Worm (Caenorhabditis elegans): ENCODE results near the gene gakh-1.

The gakh-1 gene

ce11 chrX:5746665-5747064 is 35.6 kb upstream of the gakh-1 start:
- no peak for TF ChIP-seq elt-3 (tag; optimal IDR thresholded peaks at IDR 0.05)
- no peak for TF ChIP-seq irx-1 (tag; optimal IDR thresholded peaks at IDR 0.05)
- peak; percentile 62 for TF ChIP-seq lin-39 (tag; optimal IDR thresholded peaks at IDR 0.05)
- TF ChIP-seq C04F5.9 (tag; optimal IDR thresholded peaks at IDR 0.05): no peak
- no peak for TF ChIP-seq nhr-47 (tag; optimal IDR thresholded peaks at IDR 0.05)
- no peak for TF ChIP-seq fkh-10 (GFP tag; optimal IDR thresholded peaks at IDR 0.05)
- TF ChIP-seq hpl-2 (GFP tag; optimal IDR thresholded peaks at IDR 0.05): no peak
- no peak for TF ChIP-seq swsn-7 (tag; optimal IDR thresholded peaks at IDR 0.05)
- TF ChIP-seq nhr-71 (tag; optimal IDR thresholded peaks at IDR 0.05): peak; percentile 55
- no peak for TF ChIP-seq mab-9 (GFP tag; IDR thresholded peaks at IDR 0.05)
- peak; percentile 53 for TF ChIP-seq lin-14 (GFP tag; optimal IDR thresholded peaks at IDR 0.05)
- TF ChIP-seq nhr-19 (GFP tag; conservative IDR thresholded peaks at IDR 0.05): peak; percentile 18
- no peak for TF ChIP-seq fkh-4 (tag; optimal IDR thresholded peaks at IDR 0.05; ENCODE audit: borderline replicate concordance)
- TF ChIP-seq mef-2 (tag; optimal IDR thresholded peaks at IDR 0.05): no peak
- TF ChIP-seq egl-27 (tag; optimal IDR thresholded peaks at IDR 0.05): no peak
- no peak for TF ChIP-seq unc-86 (tag; optimal IDR thresholded peaks at IDR 0.05)
- no peak for TF ChIP-seq blmp-1 (tag; optimal IDR thresholded peaks at IDR 0.05)
- no peak for TF ChIP-seq pqm-1 (tag; optimal IDR thresholded peaks at IDR 0.05)
- no peak for TF ChIP-seq ztf-11 (tag; optimal IDR thresholded peaks at IDR 0.05)
- no peak for TF ChIP-seq hlh-4 (tag; optimal IDR thresholded peaks at IDR 0.05)
- no peak for TF ChIP-seq nhr-11 (tag; optimal IDR thresholded peaks at IDR 0.05)
- no peak for TF ChIP-seq vab-15 (tag; optimal IDR thresholded peaks at IDR 0.05)
- TF ChIP-seq efl-3 (GFP tag; optimal IDR thresholded peaks at IDR 0.05): no peak
- no peak for TF ChIP-seq ceh-63 (GFP tag; optimal IDR thresholded peaks at IDR 0.05)
- no peak for TF ChIP-seq nhr-28 (tag; optimal IDR thresholded peaks at IDR 0.05)
- no peak for TF ChIP-seq xbp-1 (tag; optimal IDR thresholded peaks at IDR 0.05)
- TF ChIP-seq C16A3.4 (tag; optimal IDR thresholded peaks at IDR 0.05): no peak
- no peak for TF ChIP-seq aha-1 (tag; optimal IDR thresholded peaks at IDR 0.05)
- TF ChIP-seq pag-3 (tag; optimal IDR thresholded peaks at IDR 0.05; ENCODE audit: borderline replicate concordance, insufficient read depth): peak; percentile 6
- no peak for TF ChIP-seq dpl-1 (GFP tag; optimal IDR thresholded peaks at IDR 0.05)
- no peak for TF ChIP-seq snpc-4 (tag; optimal IDR thresholded peaks at IDR 0.05)
- no peak for TF ChIP-seq nhr-20 (tag; optimal IDR thresholded peaks at IDR 0.05)
- no peak for TF ChIP-seq jun-1 (tag; optimal IDR thresholded peaks at IDR 0.05)
- no peak for TF ChIP-seq C34B4.2 (tag; optimal IDR thresholded peaks at IDR 0.05)
- no peak for TF ChIP-seq unc-62 (GFP tag; optimal IDR thresholded peaks at IDR 0.05)
- TF ChIP-seq nhr-90 (tag; optimal IDR thresholded peaks at IDR 0.05; ENCODE audit: poor library complexity): no peak
- no peak for TF ChIP-seq unc-30 (tag; optimal IDR thresholded peaks at IDR 0.05)
- no peak for TF ChIP-seq nhr-77 (tag; optimal IDR thresholded peaks at IDR 0.05)
- TF ChIP-seq aly-2 (tag; optimal IDR thresholded peaks at IDR 0.05): no peak
- no peak for TF ChIP-seq zip-4 (GFP tag; optimal IDR thresholded peaks at IDR 0.05)
- TF ChIP-seq pax-3 (tag; optimal IDR thresholded peaks at IDR 0.05): no peak
- TF ChIP-seq nhr-84 (tag; optimal IDR thresholded peaks at IDR 0.05): no peak
- no peak for TF ChIP-seq fkh-8 (tag; optimal IDR thresholded peaks at IDR 0.05)
- TF ChIP-seq tlp-1 (tag; optimal IDR thresholded peaks at IDR 0.05): no peak
- no peak for TF ChIP-seq elt-2 (tag; optimal IDR thresholded peaks at IDR 0.05)
- TF ChIP-seq grh-1 (GFP tag; IDR thresholded peaks at IDR 0.05): no peak
- no peak for TF ChIP-seq Y116A8C.19 (tag; optimal IDR thresholded peaks at IDR 0.05; ENCODE audit: borderline replicate concordance)
- peak in 1 of 2 experiments; percentile 22 for TF ChIP-seq lsy-2 (tag; optimal IDR thresholded peaks at IDR 0.05)
- no peak for TF ChIP-seq ztf-4 (tag; optimal IDR thresholded peaks at IDR 0.05)
- no peak for TF ChIP-seq lir-3 (tag; optimal IDR thresholded peaks at IDR 0.05; ENCODE audit: poor library complexity)
- no peak for TF ChIP-seq lin-35 (GFP tag; optimal IDR thresholded peaks at IDR 0.05)
- TF ChIP-seq efl-1 (optimal IDR thresholded peaks at IDR 0.05): no peak
- TF ChIP-seq efl-1 (GFP tag; optimal IDR thresholded peaks at IDR 0.05 in 1 of 2): no peak
- TF ChIP-seq isw-1 (GFP tag; IDR thresholded peaks at IDR 0.05): no peak

Measured in whole organism, L1 larva.